Worm (Caenorhabditis elegans): Measurements from ENCODE around the gene fbxb-14.

ce11 chrII:568776-569175 is 13.8 kb downstream of the fbxb-14 start, which contains the start of gene W08F4.5:
- TF ChIP-seq ama-1 (optimal IDR thresholded peaks at IDR 0.05) = no peak
- TF ChIP-seq K09A11.1 (tag; optimal IDR thresholded peaks at IDR 0.05; ENCODE audit: insufficient read depth) = no peak
- TF ChIP-seq mec-3 (tag; optimal IDR thresholded peaks at IDR 0.05; ENCODE audit: borderline replicate concordance) = no peak
- TF ChIP-seq pqm-1 (tag; optimal IDR thresholded peaks at IDR 0.05) = no peak
- TF ChIP-seq hlh-30 (tag; optimal IDR thresholded peaks at IDR 0.05; ENCODE audit: insufficient read depth) = no peak
- no peak for TF ChIP-seq ceh-22 (tag; optimal IDR thresholded peaks at IDR 0.05)
- no peak for TF ChIP-seq ceh-19 (GFP tag; optimal IDR thresholded peaks at IDR 0.05)
- TF ChIP-seq nfya-1 (tag; optimal IDR thresholded peaks at IDR 0.05) = no peak
- no peak for TF ChIP-seq elt-2 (tag; optimal IDR thresholded peaks at IDR 0.05)
- no peak for TF ChIP-seq pat-9 (tag; optimal IDR thresholded peaks at IDR 0.05)
- no peak for TF ChIP-seq hlh-15 (tag; optimal IDR thresholded peaks at IDR 0.05)
- no peak for TF ChIP-seq hlh-8 (tag; optimal IDR thresholded peaks at IDR 0.05)

All from whole organism, late embryonic.